Fruit fly (Drosophila melanogaster): Measurements from ENCODE around the gene CG34382.
A peak's percentile ranks its signal among the peaks of the same experiment; 100 is the strongest.

Gene CG34382

DNA sequence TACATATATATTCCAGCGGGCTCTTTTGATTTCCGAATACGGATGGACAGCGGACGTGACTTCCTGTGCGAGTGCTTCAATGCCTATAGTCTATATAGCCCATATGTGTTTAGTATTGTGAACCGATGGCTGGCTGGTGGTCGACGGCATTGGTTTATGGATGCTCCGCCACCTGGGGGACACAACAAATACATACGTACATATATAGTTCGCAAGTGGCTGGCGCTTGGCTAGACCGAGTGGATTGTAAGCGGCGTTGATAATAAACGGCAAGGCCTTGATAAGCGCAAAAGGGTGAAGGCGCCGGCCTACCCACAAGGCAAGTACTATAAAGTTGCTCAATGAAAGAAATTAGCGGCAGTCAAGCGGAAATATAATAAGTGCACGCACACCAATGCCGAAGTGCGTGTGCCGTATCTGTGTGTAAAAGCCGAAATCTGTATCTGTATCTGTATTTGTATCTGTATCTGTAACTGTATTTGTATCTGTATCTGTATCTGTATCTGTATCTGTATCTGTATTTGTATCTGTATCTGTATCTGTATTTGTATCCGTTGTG, 32.7 kb upstream of the CG34382 start (continued):
- no peak for TF ChIP-seq H15 (GFP tag; IDR thresholded peaks at IDR 0.05)
- TF ChIP-seq CG7745 (tag; optimal IDR thresholded peaks at IDR 0.05) = no peak
- TF ChIP-seq CoRest (tag; optimal IDR thresholded peaks at IDR 0.05) = no peak
- TF ChIP-seq ftz-f1 (GFP tag; optimal IDR thresholded peaks at IDR 0.05) = peak; percentile 81
- no peak for TF ChIP-seq CG12391 (tag; optimal IDR thresholded peaks at IDR 0.05)
- no peak for TF ChIP-seq CG4404 (GFP tag; IDR thresholded peaks at IDR 0.05)
- no peak for TF ChIP-seq ham (GFP tag; IDR thresholded peaks at IDR 0.05)
- TF ChIP-seq ATbp (GFP tag; optimal IDR thresholded peaks at IDR 0.05) = no peak
- no peak for TF ChIP-seq lov (optimal IDR thresholded peaks at IDR 0.05)
- TF ChIP-seq lov (GFP tag; IDR thresholded peaks at IDR 0.05) = no peak
- no peak for TF ChIP-seq tna (GFP tag; IDR thresholded peaks at IDR 0.05; ENCODE audit: partially characterized antibody)
- TF ChIP-seq CG2875 (GFP tag; optimal IDR thresholded peaks at IDR 0.05) = no peak
- no peak for TF ChIP-seq CG2678 (tag; optimal IDR thresholded peaks at IDR 0.05)
- 0 out of 2 replicates have a peak, but pooled peaks have one; percentile 33 for TF ChIP-seq CG11085 (GFP tag; IDR thresholded peaks at IDR 0.05)
- no peak for TF ChIP-seq B-H2 (GFP tag; optimal IDR thresholded peaks at IDR 0.05)
- no peak for TF ChIP-seq Lhr (GFP tag; optimal IDR thresholded peaks at IDR 0.05)
- TF ChIP-seq CG16813 (GFP tag; IDR thresholded peaks at IDR 0.05; ENCODE audit: partially characterized antibody) = no peak
- TF ChIP-seq GATAe (GFP tag; conservative IDR thresholded peaks at IDR 0.05) = peak; percentile 37; the same call in 1 of the 2 replicates
- TF ChIP-seq jing (GFP tag; optimal IDR thresholded peaks at IDR 0.05) = no peak
- no peak for TF ChIP-seq CG13287 (GFP tag; IDR thresholded peaks at IDR 0.05; ENCODE audit: partially characterized antibody)
- TF ChIP-seq HmgZ (tag; optimal IDR thresholded peaks at IDR 0.05) = peak; percentile 9
- TF ChIP-seq croc (GFP tag; conservative IDR thresholded peaks at IDR 0.05) = no peak
- no peak for TF ChIP-seq Taf1 (GFP tag; IDR thresholded peaks at IDR 0.05)
- TF ChIP-seq Deaf1 (tag; optimal IDR thresholded peaks at IDR 0.05) = no peak
- TF ChIP-seq Opbp (GFP tag; IDR thresholded peaks at IDR 0.05; ENCODE audit: partially characterized antibody) = no peak
- TF ChIP-seq repo (GFP tag; optimal IDR thresholded peaks at IDR 0.05) = no peak
- no peak for TF ChIP-seq amos (GFP tag; IDR thresholded peaks at IDR 0.05; ENCODE audit: partially characterized antibody)
- TF ChIP-seq Mrtf (GFP tag; IDR thresholded peaks at IDR 0.05) = no peak
- TF ChIP-seq HLH4C (GFP tag; IDR thresholded peaks at IDR 0.05; ENCODE audit: partially characterized antibody) = no peak
- no peak for TF ChIP-seq CG1233 (GFP tag; optimal IDR thresholded peaks at IDR 0.05)
- TF ChIP-seq HLHmδ (GFP tag; optimal IDR thresholded peaks at IDR 0.05) = no peak
- no peak for TF ChIP-seq CG10321 (GFP tag; IDR thresholded peaks at IDR 0.05)
- no peak for TF ChIP-seq C15 (GFP tag; IDR thresholded peaks at IDR 0.05)
- peak; percentile 59 for TF ChIP-seq exex (tag; optimal IDR thresholded peaks at IDR 0.05)
- TF ChIP-seq h (optimal IDR thresholded peaks at IDR 0.05) = no peak
- TF ChIP-seq CG14667 (GFP tag; IDR thresholded peaks at IDR 0.05) = no peak
- no peak for TF ChIP-seq CG10274 (GFP tag; optimal IDR thresholded peaks at IDR 0.05)
- no peak for TF ChIP-seq crp (GFP tag; optimal IDR thresholded peaks at IDR 0.05)
- TF ChIP-seq Sry-β (GFP tag; optimal IDR thresholded peaks at IDR 0.05) = no peak
- no peak for TF ChIP-seq CG2712 (tag; optimal IDR thresholded peaks at IDR 0.05)
- TF ChIP-seq inv (GFP tag; IDR thresholded peaks at IDR 0.05; ENCODE audit: partially characterized antibody) = no peak
- no peak for TF ChIP-seq odd (GFP tag; optimal IDR thresholded peaks at IDR 0.05)
- TF ChIP-seq cg (GFP tag; optimal IDR thresholded peaks at IDR 0.05) = peak; percentile 58
- TF ChIP-seq cato (GFP tag; optimal IDR thresholded peaks at IDR 0.05; ENCODE audit: borderline replicate concordance) = no peak
- no peak for TF ChIP-seq unc-4 (GFP tag; IDR thresholded peaks at IDR 0.05; ENCODE audit: partially characterized antibody)
- no peak for TF ChIP-seq Six4 (GFP tag; optimal IDR thresholded peaks at IDR 0.05)
- TF ChIP-seq CG18764 (GFP tag; optimal IDR thresholded peaks at IDR 0.05) = no peak
- TF ChIP-seq schlank (tag; optimal IDR thresholded peaks at IDR 0.05) = no peak
- TF ChIP-seq ken (GFP tag; IDR thresholded peaks at IDR 0.05) = no peak
- TF ChIP-seq CG10462 (GFP tag; optimal IDR thresholded peaks at IDR 0.05) = no peak
